Fruit fly (Drosophila melanogaster): ENCODE results near the gene Hsc70-1.
A peak's percentile ranks its signal among the peaks of the same experiment; 100 is the strongest.

Gene Hsc70-1

dm6 chr3L:14004041-14004407, 30.2 kb downstream of the Hsc70-1 start (continued):
- TF ChIP-seq Optix (GFP tag; IDR thresholded peaks at IDR 0.05): no peak
- peak; percentile 24 for TF ChIP-seq CG17186 (GFP tag; optimal IDR thresholded peaks at IDR 0.05)
- no peak for TF ChIP-seq run (tag; optimal IDR thresholded peaks at IDR 0.05)
- no peak for TF ChIP-seq CG2712 (tag; optimal IDR thresholded peaks at IDR 0.05)
- TF ChIP-seq CG6689 (GFP tag; IDR thresholded peaks at IDR 0.05): no peak
- TF ChIP-seq Oli (tag; optimal IDR thresholded peaks at IDR 0.05): no peak
- TF ChIP-seq Poxn (GFP tag; IDR thresholded peaks at IDR 0.05): no peak
- no peak for TF ChIP-seq kay (GFP tag; optimal IDR thresholded peaks at IDR 0.05)
- TF ChIP-seq h (optimal IDR thresholded peaks at IDR 0.05): no peak
- no peak for TF ChIP-seq vfl (GFP tag; optimal IDR thresholded peaks at IDR 0.05)
- no peak for TF ChIP-seq Hand (GFP tag; optimal IDR thresholded peaks at IDR 0.05)
- peak; percentile 22; the same call in 1 of the 2 replicates for TF ChIP-seq onecut (GFP tag; IDR thresholded peaks at IDR 0.05)
- TF ChIP-seq cato (GFP tag; optimal IDR thresholded peaks at IDR 0.05; ENCODE audit: borderline replicate concordance): no peak
- TF ChIP-seq scrt (GFP tag; optimal IDR thresholded peaks at IDR 0.05): peak; percentile 52
- TF ChIP-seq gce (GFP tag; IDR thresholded peaks at IDR 0.05): 0 out of 3 replicates have a peak, but pooled peaks have one; percentile 26
- peak; percentile 33; the same call in 1 of the 2 replicates for TF ChIP-seq wdn (GFP tag; IDR thresholded peaks at IDR 0.05)
- TF ChIP-seq sc (optimal IDR thresholded peaks at IDR 0.05): no peak
- TF ChIP-seq sc (GFP tag; optimal IDR thresholded peaks at IDR 0.05): no peak
- no peak for TF ChIP-seq Ravus (GFP tag; IDR thresholded peaks at IDR 0.05)
- peak in 1 of 2 experiments; percentile 29 for TF ChIP-seq insv (GFP tag; optimal IDR thresholded peaks at IDR 0.05)
- TF ChIP-seq CG33213 (GFP tag; optimal IDR thresholded peaks at IDR 0.05): peak; percentile 36
- TF ChIP-seq CG18476 (GFP tag; optimal IDR thresholded peaks at IDR 0.05): no peak
- TF ChIP-seq stwl (tag; optimal IDR thresholded peaks at IDR 0.05): peak; percentile 16
- TF ChIP-seq unpg (GFP tag; optimal IDR thresholded peaks at IDR 0.05): no peak
- TF ChIP-seq ash1 (GFP tag; optimal IDR thresholded peaks at IDR 0.05): no peak
- TF ChIP-seq H15 (GFP tag; IDR thresholded peaks at IDR 0.05): no peak
- TF ChIP-seq br (optimal IDR thresholded peaks at IDR 0.05): no peak
- peak; percentile 42 for TF ChIP-seq nom (GFP tag; optimal IDR thresholded peaks at IDR 0.05)
- TF ChIP-seq H2.0 (GFP tag; IDR thresholded peaks at IDR 0.05): no peak
- no peak for TF ChIP-seq CG6272 (GFP tag; IDR thresholded peaks at IDR 0.05)
- no peak for TF ChIP-seq CG18011 (GFP tag; optimal IDR thresholded peaks at IDR 0.05)
- TF ChIP-seq pfk (GFP tag; optimal IDR thresholded peaks at IDR 0.05): peak; percentile 55
- peak; percentile 21 for TF ChIP-seq trem (tag; optimal IDR thresholded peaks at IDR 0.05)
- no peak for TF ChIP-seq jumu (GFP tag; optimal IDR thresholded peaks at IDR 0.05)
- no peak for TF ChIP-seq CG8089 (GFP tag; optimal IDR thresholded peaks at IDR 0.05)
- TF ChIP-seq CG7745 (tag; optimal IDR thresholded peaks at IDR 0.05): no peak
- TF ChIP-seq chif (GFP tag; optimal IDR thresholded peaks at IDR 0.05): no peak
- peak; percentile 5; the same call in 1 of the 2 replicates for TF ChIP-seq CG3847 (GFP tag; IDR thresholded peaks at IDR 0.05)
- peak; percentile 2 for TF ChIP-seq Side (GFP tag; optimal IDR thresholded peaks at IDR 0.05)
- no peak for TF ChIP-seq CG14860 (GFP tag; IDR thresholded peaks at IDR 0.05; ENCODE audit: partially characterized antibody)
- no peak for TF ChIP-seq CG8388 (GFP tag; optimal IDR thresholded peaks at IDR 0.05)
- TF ChIP-seq CG5245 (GFP tag; optimal IDR thresholded peaks at IDR 0.05): no peak
- TF ChIP-seq oc (tag; optimal IDR thresholded peaks at IDR 0.05): peak; percentile 12
- peak; percentile 42; the same call in 1 of the 2 replicates for TF ChIP-seq nerfin-2 (GFP tag; IDR thresholded peaks at IDR 0.05; ENCODE audit: partially characterized antibody)
- peak; percentile 16 for TF ChIP-seq CG17568 (GFP tag; optimal IDR thresholded peaks at IDR 0.05)
- no peak for TF ChIP-seq ab (GFP tag; optimal IDR thresholded peaks at IDR 0.05)
- TF ChIP-seq CG11398 (GFP tag; optimal IDR thresholded peaks at IDR 0.05): no peak
- no peak for TF ChIP-seq Sox100B (GFP tag; optimal IDR thresholded peaks at IDR 0.05)
- peak; percentile 91 for TF ChIP-seq cg (GFP tag; optimal IDR thresholded peaks at IDR 0.05)
- TF ChIP-seq Dp (GFP tag; optimal IDR thresholded peaks at IDR 0.05): no peak
- peak; percentile 25; the same call in 1 of the 2 replicates for TF ChIP-seq bbx (GFP tag; IDR thresholded peaks at IDR 0.05; ENCODE audit: partially characterized antibody)
- no peak for TF ChIP-seq her (GFP tag; optimal IDR thresholded peaks at IDR 0.05)

Measured in whole organism, embryonic.